Fruit fly (Drosophila melanogaster): ENCODE results near the gene Dnaaf4.

The Dnaaf4 gene

dm6 chr2L:11073947-11074346, 47.6 kb downstream of the Dnaaf4 start:
- no peak for TF ChIP-seq h (optimal IDR thresholded peaks at IDR 0.05)
- TF ChIP-seq insv (optimal IDR thresholded peaks at IDR 0.05) = no peak
- no peak for TF ChIP-seq Myc (optimal IDR thresholded peaks at IDR 0.05)
- no peak for TF ChIP-seq psq (optimal IDR thresholded peaks at IDR 0.05)
- TF ChIP-seq Sin3A (optimal IDR thresholded peaks at IDR 0.05) = no peak
- no peak for TF ChIP-seq ttk (optimal IDR thresholded peaks at IDR 0.05)

DNA sequence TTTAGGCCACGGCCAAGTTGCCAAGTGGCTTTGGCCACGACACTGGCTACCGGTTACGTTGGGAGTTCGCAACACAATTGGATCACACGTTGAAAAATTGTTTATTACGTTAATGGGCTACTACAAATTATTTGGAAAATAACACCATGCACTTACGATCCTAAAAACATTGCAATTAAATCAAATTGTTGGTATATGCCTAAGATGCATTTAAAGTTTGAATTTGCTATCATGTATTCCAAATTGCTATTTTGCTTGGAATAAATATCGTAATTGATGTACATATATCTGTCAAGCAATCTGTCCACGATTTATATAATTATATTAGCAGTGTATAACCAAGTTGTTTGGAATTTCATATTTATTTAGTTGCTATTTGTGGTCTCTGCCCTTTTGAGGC, 48.6 kb downstream of the Dnaaf4 start:
- no peak for TF ChIP-seq insv (optimal IDR thresholded peaks at IDR 0.05)
- no peak for TF ChIP-seq ttk (optimal IDR thresholded peaks at IDR 0.05)
- TF ChIP-seq Sin3A (optimal IDR thresholded peaks at IDR 0.05) = no peak
- no peak for TF ChIP-seq psq (optimal IDR thresholded peaks at IDR 0.05)
- TF ChIP-seq Myc (optimal IDR thresholded peaks at IDR 0.05) = no peak
- TF ChIP-seq h (optimal IDR thresholded peaks at IDR 0.05) = no peak

dm6 chr2L:11072250-11072649, 49.3 kb downstream of the Dnaaf4 start:
- TF ChIP-seq Sin3A (optimal IDR thresholded peaks at IDR 0.05) (no peak), Myc (optimal IDR thresholded peaks at IDR 0.05) (no peak), psq (optimal IDR thresholded peaks at IDR 0.05) (no peak), h (optimal IDR thresholded peaks at IDR 0.05) (no peak), ttk (optimal IDR thresholded peaks at IDR 0.05) (no peak), insv (optimal IDR thresholded peaks at IDR 0.05) (no peak)

- TF ChIP-seq insv (optimal IDR thresholded peaks at IDR 0.05) = no peak
- no peak for TF ChIP-seq Sin3A (optimal IDR thresholded peaks at IDR 0.05)
- TF ChIP-seq psq (optimal IDR thresholded peaks at IDR 0.05) = no peak
- TF ChIP-seq Myc (optimal IDR thresholded peaks at IDR 0.05) = no peak
- no peak for TF ChIP-seq h (optimal IDR thresholded peaks at IDR 0.05)
- no peak for TF ChIP-seq ttk (optimal IDR thresholded peaks at IDR 0.05)
Observed at dm6 chr2L:11070862-11071261, 50.7 kb downstream of the Dnaaf4 start, which contains the start of gene CG14915. CG14915 (plus strand) TSS chr2L:11071027.

Data from Kc167 (cell line).